Fruit fly (Drosophila melanogaster) whole organism, embryonic: Measurements from ENCODE around the gene CG12321.

Experiments used
- CG17385 ChIP-seq: fragments of 200-800 bp; sonication (Bioruptor generic); optimal IDR thresholded peaks from 3 replicates; lab custom pipeline; 2018; ENCODE audit warnings: missing biosample characterization, mild to moderate bottlenecking, missing genetic modification characterization
- Gsc ChIP-seq: fragments of 200-800 bp; sonication (Bioruptor generic); IDR thresholded peaks from 2 replicates; pipeline ENCODE4 v1.3.6; 2022; ENCODE audit warnings: missing biosample characterization, missing genetic modification characterization
- p53 ChIP-seq: fragments of 200-800 bp; sonication (Bioruptor generic); optimal IDR thresholded peaks from 2 replicates; lab custom pipeline; 2016; ENCODE audit warnings: missing biosample characterization, missing genetic modification characterization
- sc ChIP-seq, 3 experiments: fragments of >200 bp in 2 of 3; fragments of 200-800 bp in 1 of 3; sonication (Bioruptor generic) in 1 of 3; optimal IDR thresholded peaks; 2 replicates in 2 of 3; 3 replicates in 1 of 3; lab custom pipeline; 2017; ENCODE audit warnings: mild to moderate bottlenecking in 1 of 3, missing biosample characterization in 1 of 3, missing genetic modification characterization in 1 of 3, missing genetic modification reagents in 1 of 3
- tll ChIP-seq, 2 experiments: fragments of 200-800 bp in 1 of 2; fragments of >200 bp in 1 of 2; sonication (Bioruptor generic) in 1 of 2; optimal IDR thresholded peaks; 2 replicates each; lab custom pipeline; 2017 to 2019; ENCODE audit warnings: missing biosample characterization in 2 of 2, missing genetic modification characterization in 2 of 2, mild to moderate bottlenecking in 1 of 2, moderate library complexity in 1 of 2

DNA sequence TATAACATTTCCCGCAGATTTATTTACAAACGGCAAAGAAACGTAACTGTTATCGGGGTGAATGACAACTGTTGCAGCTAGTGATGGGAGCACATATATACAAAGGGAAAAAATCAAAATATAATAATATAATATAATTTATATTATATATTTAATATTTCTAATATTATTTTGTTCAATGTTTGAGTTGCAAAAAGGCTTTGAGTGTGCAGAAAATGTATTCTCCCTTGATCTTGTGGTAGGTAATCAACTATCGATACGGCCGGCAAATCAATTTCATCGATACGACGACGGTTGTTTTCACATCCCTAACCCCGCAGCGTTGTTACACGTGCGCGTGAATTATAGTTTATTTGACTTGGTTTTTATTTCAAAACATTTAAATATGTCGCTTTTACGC lies 34.9 kb upstream of the CG12321 start, which contains the start of the genes mTerf5 and Non3:
- TF ChIP-seq tll (GFP tag; optimal IDR thresholded peaks at IDR 0.05; lab: Kevin White, UChicago) (no peak), sc (optimal IDR thresholded peaks at IDR 0.05; lab: Kevin White, UChicago) (no peak), sc (GFP tag; optimal IDR thresholded peaks at IDR 0.05; lab: Kevin White, UChicago) (peak; percentile 34), Gsc (no peak), p53 (GFP tag; lab: Kevin White, UChicago) (no peak), CG17385 (peak; percentile 54)
